Worm (Caenorhabditis elegans): ENCODE measurements around the gene hpo-36.
A peak's percentile ranks its signal among the peaks of the same experiment; 100 is the strongest.

DNA sequence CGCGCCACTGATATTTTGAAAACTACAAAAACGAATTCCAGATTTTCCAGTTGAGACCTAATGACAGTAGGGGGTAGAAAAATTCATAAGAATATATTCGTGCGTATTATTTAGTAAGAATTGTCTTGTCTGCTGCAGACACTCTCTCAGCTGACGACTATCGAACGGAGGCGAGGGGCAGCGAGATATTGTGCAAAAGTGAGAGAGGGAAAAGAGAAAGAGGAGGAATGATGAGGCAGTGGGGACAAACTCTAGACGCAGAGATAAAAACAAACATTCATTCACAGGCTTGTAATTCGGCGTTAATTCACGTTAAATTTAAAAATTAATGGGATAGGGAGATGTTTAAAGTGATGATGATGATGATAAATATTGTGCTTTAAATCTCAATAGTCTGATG lies 17.7 kb upstream of the hpo-36 start, which contains the start of gene gid-7:
- TF ChIP-seq nhr-76 (tag; optimal IDR thresholded peaks at IDR 0.05) (no peak), nhr-77 (tag; optimal IDR thresholded peaks at IDR 0.05) (no peak), ama-1 (optimal IDR thresholded peaks at IDR 0.05) (no peak), fos-1 (tag; optimal IDR thresholded peaks at IDR 0.05) (no peak), pha-4 (tag; optimal IDR thresholded peaks at IDR 0.05) (peak; percentile 50)
